Fruit fly (Drosophila melanogaster) whole organism, prepupa: ENCODE results near the gene NimC2.

Experiments used
- Blimp-1 ChIP-seq: fragments of 200-800 bp; sonication (Bioruptor generic); optimal IDR thresholded peaks from 3 replicates; lab custom pipeline; 2017; ENCODE audit warnings: missing biosample characterization, missing genetic modification characterization, mild to moderate bottlenecking, moderate library complexity, missing genetic modification reagents
- CG10631 ChIP-seq: fragments of 200-800 bp; sonication (Bioruptor generic); optimal IDR thresholded peaks from 2 replicates; lab custom pipeline; 2016; ENCODE audit warnings: missing biosample characterization, missing genetic modification characterization
- CG11294 ChIP-seq: fragments of 200-800 bp; sonication (Bioruptor generic); IDR thresholded peaks from 2 replicates; pipeline ENCODE4 v1.3.6; 2022; ENCODE audit warnings: missing biosample characterization, missing genetic modification characterization
- CG11762 ChIP-seq: fragments of 200-800 bp; sonication (Bioruptor generic); optimal IDR thresholded peaks from 3 replicates; lab custom pipeline; 2016; ENCODE audit warnings: missing biosample characterization, missing genetic modification characterization; ENCODE audit not compliant: insufficient read depth
- CG11902 ChIP-seq: fragments of 200-800 bp; sonication (Bioruptor generic); optimal IDR thresholded peaks from 3 replicates; lab custom pipeline; 2016; ENCODE audit warnings: missing biosample characterization, missing genetic modification characterization
- CG15336 ChIP-seq: fragments of 200-800 bp; sonication (Bioruptor generic); IDR thresholded peaks from 2 replicates; pipeline ENCODE4 v1.3.6; 2022; ENCODE audit warnings: missing biosample characterization, missing genetic modification characterization
- CG1621 ChIP-seq: fragments of 200-800 bp; sonication (Bioruptor generic); optimal IDR thresholded peaks from 3 replicates; lab custom pipeline; 2018; ENCODE audit warnings: missing biosample characterization, mild to moderate bottlenecking, missing genetic modification characterization
- CG16779 ChIP-seq: fragments of 200-800 bp; sonication (Bioruptor generic); optimal IDR thresholded peaks from 3 replicates; lab custom pipeline; 2017; ENCODE audit warnings: missing biosample characterization, mild to moderate bottlenecking, missing genetic modification characterization
- CG3032 ChIP-seq: fragments of 200-800 bp; optimal IDR thresholded peaks from 2 replicates; lab custom pipeline; 2019; ENCODE audit warnings: missing biosample characterization, mild to moderate bottlenecking, missing genetic modification characterization, moderate library complexity
- CG31627 ChIP-seq: fragments of 200-800 bp; sonication (Bioruptor generic); optimal IDR thresholded peaks from 3 replicates; lab custom pipeline; 2016; ENCODE audit warnings: missing biosample characterization, missing genetic modification characterization
- CG4318 ChIP-seq: fragments of 200-800 bp; sonication (Bioruptor generic); optimal IDR thresholded peaks from 3 replicates; lab custom pipeline; 2017; ENCODE audit warnings: missing biosample characterization, mild to moderate bottlenecking, missing genetic modification characterization
- CG6163 ChIP-seq: fragments of 200-800 bp; sonication (Bioruptor generic); IDR thresholded peaks from 3 replicates; pipeline ENCODE4 v1.3.6; 2022; ENCODE audit warnings: missing biosample characterization, missing genetic modification characterization
- CG6792 ChIP-seq: fragments of 200-800 bp; sonication (Bioruptor generic); optimal IDR thresholded peaks from 3 replicates; lab custom pipeline; 2016; ENCODE audit warnings: missing biosample characterization, missing genetic modification characterization
- CG6808 ChIP-seq: fragments of 200-800 bp; sonication (Bioruptor generic); optimal IDR thresholded peaks from 3 replicates; lab custom pipeline; 2017; ENCODE audit warnings: missing biosample characterization, missing genetic modification characterization, mild to moderate bottlenecking, moderate library complexity, missing genetic modification reagents
- CG6854 ChIP-seq: fragments of 200-800 bp; sonication (Bioruptor generic); optimal IDR thresholded peaks from 2 replicates; lab custom pipeline; 2017; ENCODE audit warnings: missing biosample characterization, mild to moderate bottlenecking, missing genetic modification characterization
- CG8319 ChIP-seq: fragments of 200-800 bp; sonication (Bioruptor generic); optimal IDR thresholded peaks from 3 replicates; lab custom pipeline; 2016; ENCODE audit warnings: missing biosample characterization, missing genetic modification characterization
- CG8632 ChIP-seq: fragments of 200-800 bp; sonication (Bioruptor generic); optimal IDR thresholded peaks from 3 replicates; lab custom pipeline; 2016; ENCODE audit warnings: missing biosample characterization, missing genetic modification characterization
- CG9139 ChIP-seq: fragments of 200-800 bp; sonication (Bioruptor generic); optimal IDR thresholded peaks from 3 replicates; lab custom pipeline; 2017; ENCODE audit warnings: missing biosample characterization, mild to moderate bottlenecking, missing genetic modification characterization
- Eip75B ChIP-seq: fragments of 200-800 bp; sonication (Bioruptor generic); optimal IDR thresholded peaks from 3 replicates; lab custom pipeline; 2016; ENCODE audit warnings: missing biosample characterization, missing genetic modification characterization
- Ets96B ChIP-seq: fragments of 200-800 bp; optimal IDR thresholded peaks from 2 replicates; lab custom pipeline; 2019; ENCODE audit warnings: missing biosample characterization, mild to moderate bottlenecking, missing genetic modification characterization, moderate library complexity
- Gug ChIP-seq: fragments of 200-800 bp; sonication (Bioruptor generic); IDR thresholded peaks from 2 replicates; pipeline ENCODE4 v1.3.6; 2022; ENCODE audit warnings: missing biosample characterization, missing genetic modification characterization
- Hr38 ChIP-seq: sonication (Bioruptor generic); optimal IDR thresholded peaks from 2 replicates; lab custom pipeline; 2016; ENCODE audit warnings: missing biosample characterization, missing genetic modification characterization
- Hr39 ChIP-seq: fragments of 200-800 bp; sonication (Bioruptor generic); optimal IDR thresholded peaks from 2 replicates; lab custom pipeline; 2016; ENCODE audit warnings: missing biosample characterization, missing genetic modification characterization
- Hr4 ChIP-seq: fragments of 200-800 bp; sonication (Bioruptor generic); optimal IDR thresholded peaks from 3 replicates; lab custom pipeline; 2016; ENCODE audit warnings: missing biosample characterization, missing genetic modification characterization
- Met ChIP-seq: fragments of 200-800 bp; sonication (Bioruptor generic); optimal IDR thresholded peaks from 3 replicates; lab custom pipeline; 2016; ENCODE audit warnings: missing biosample characterization, missing genetic modification characterization
- OdsH ChIP-seq: fragments of 200-800 bp; sonication (Bioruptor generic); optimal IDR thresholded peaks from 3 replicates; lab custom pipeline; 2016; ENCODE audit warnings: missing biosample characterization, missing genetic modification characterization
- Smox ChIP-seq: fragments of 200-800 bp; sonication (Bioruptor generic); optimal IDR thresholded peaks from 3 replicates; lab custom pipeline; 2016; ENCODE audit warnings: missing biosample characterization, missing genetic modification characterization
- Sox102F ChIP-seq: fragments of 200-800 bp; sonication (Bioruptor generic); optimal IDR thresholded peaks from 2 replicates; lab custom pipeline; 2016; ENCODE audit warnings: missing biosample characterization, mild to moderate bottlenecking, missing genetic modification characterization
- Sox14 ChIP-seq: fragments of 200-800 bp; sonication (Bioruptor generic); optimal IDR thresholded peaks from 3 replicates; lab custom pipeline; 2016; ENCODE audit warnings: missing biosample characterization, missing genetic modification characterization
- Sox15 ChIP-seq: fragments of 200-800 bp; sonication (Bioruptor generic); optimal IDR thresholded peaks from 3 replicates; lab custom pipeline; 2016; ENCODE audit warnings: missing biosample characterization, missing genetic modification characterization
- achi ChIP-seq: fragments of 200-800 bp; sonication (Bioruptor generic); optimal IDR thresholded peaks from 3 replicates; lab custom pipeline; 2016; ENCODE audit warnings: missing biosample characterization, missing genetic modification characterization
- acj6 ChIP-seq: fragments of 200-800 bp; sonication (Bioruptor generic); optimal IDR thresholded peaks from 3 replicates; lab custom pipeline; 2016; ENCODE audit warnings: missing biosample characterization, missing genetic modification characterization
- cyc ChIP-seq: fragments of 200-800 bp; sonication (Bioruptor generic); optimal IDR thresholded peaks from 3 replicates; lab custom pipeline; 2016; ENCODE audit warnings: missing biosample characterization, missing genetic modification characterization
- dac ChIP-seq: fragments of 200-800 bp; sonication (Bioruptor generic); optimal IDR thresholded peaks from 2 replicates; lab custom pipeline; 2017; ENCODE audit warnings: missing biosample characterization, mild to moderate bottlenecking, missing genetic modification characterization
- dsx ChIP-seq: fragments of 200-800 bp; optimal IDR thresholded peaks from 3 replicates; lab custom pipeline; 2019; ENCODE audit warnings: missing biosample characterization, mild to moderate bottlenecking, missing genetic modification characterization, moderate library complexity; ENCODE audit not compliant: poor library complexity, severe bottlenecking
- eg ChIP-seq: fragments of 200-800 bp; sonication (Bioruptor generic); IDR thresholded peaks from 3 replicates; pipeline ENCODE4 v1.3.6; 2022; ENCODE audit warnings: missing biosample characterization, missing genetic modification characterization
- esn ChIP-seq: fragments of 200-800 bp; sonication (Bioruptor generic); optimal IDR thresholded peaks from 2 replicates; lab custom pipeline; 2016; ENCODE audit warnings: missing biosample characterization, mild to moderate bottlenecking, missing genetic modification characterization, moderate library complexity
- fd59A ChIP-seq: fragments of 200-800 bp; sonication (Bioruptor generic); optimal IDR thresholded peaks from 2 replicates; lab custom pipeline; 2017; ENCODE audit warnings: missing biosample characterization, mild to moderate bottlenecking, missing genetic modification characterization, missing genetic modification reagents
- fd85E ChIP-seq: fragments of 200-800 bp; sonication (Bioruptor generic); optimal IDR thresholded peaks from 3 replicates; lab custom pipeline; 2016; ENCODE audit warnings: missing biosample characterization, missing genetic modification characterization
- fkh ChIP-seq: fragments of 200-800 bp; sonication (Bioruptor generic); optimal IDR thresholded peaks from 3 replicates; lab custom pipeline; 2017; ENCODE audit warnings: missing biosample characterization, mild to moderate bottlenecking, missing genetic modification characterization, moderate library complexity
- lz ChIP-seq: fragments of 200-800 bp; sonication (Bioruptor generic); optimal IDR thresholded peaks from 3 replicates; lab custom pipeline; 2016; ENCODE audit warnings: missing biosample characterization, missing genetic modification characterization
- net ChIP-seq: fragments of 200-800 bp; sonication (Bioruptor generic); optimal IDR thresholded peaks from 3 replicates; lab custom pipeline; 2016; ENCODE audit warnings: missing biosample characterization, missing genetic modification characterization
- pdm3 ChIP-seq: fragments of 200-800 bp; sonication (Bioruptor generic); optimal IDR thresholded peaks from 3 replicates; lab custom pipeline; 2016; ENCODE audit warnings: missing biosample characterization, missing genetic modification characterization
- salr ChIP-seq, 2 experiments: fragments of 200-800 bp; sonication (Bioruptor generic); optimal IDR thresholded peaks; 3 replicates each; lab custom pipeline; 2016 to 2018; ENCODE audit warnings: missing biosample characterization in 2 of 2, missing genetic modification characterization in 2 of 2, mild to moderate bottlenecking in 1 of 2
- ss ChIP-seq, 2 experiments: fragments of 200-800 bp; sonication (Bioruptor generic); optimal IDR thresholded peaks; 2 replicates in 1 of 2; 3 replicates in 1 of 2; lab custom pipeline; 2017 to 2018; ENCODE audit warnings: mild to moderate bottlenecking in 2 of 2, missing biosample characterization in 2 of 2, missing genetic modification characterization in 2 of 2, moderate library complexity in 1 of 2
- topi ChIP-seq: fragments of 200-800 bp; sonication (Bioruptor generic); optimal IDR thresholded peaks from 3 replicates; lab custom pipeline; 2016; ENCODE audit warnings: missing biosample characterization, missing genetic modification characterization

Gene NimC2

dm6 chr2L:14023136-14024050 is 43.5 kb downstream of the NimC2 start (continued):
- TF ChIP-seq pdm3 (peak; percentile 26), CG15336 (GFP tag; lab: Robert Waterston, UW) (peak; percentile 62), achi (peak; percentile 17), fd85E (no peak), CG4318 (GFP tag; lab: Kevin White, UChicago) (peak; percentile 60)

dm6 chr2L:14024051-14024745 is 44.3 kb downstream of the NimC2 start:
- peak; percentile 77 for TF ChIP-seq CG8632
- TF ChIP-seq CG11294 (GFP tag; lab: Robert Waterston, UW), result peak; percentile 63
- TF ChIP-seq Smox (GFP tag; lab: Kevin White, UChicago), result peak; percentile 79
- peak; percentile 60 for TF ChIP-seq Eip75B
- TF ChIP-seq acj6, result peak; percentile 75
- peak; percentile 75 for TF ChIP-seq OdsH
- TF ChIP-seq lz (GFP tag; lab: Kevin White, UChicago), result peak; percentile 65
- TF ChIP-seq Blimp-1, result peak; percentile 92
- TF ChIP-seq CG3032 (tag; lab: Kevin White, UChicago), result peak; percentile 31
- peak; percentile 79 for TF ChIP-seq Sox102F (GFP tag; lab: Kevin White, UChicago)
- peak; percentile 78 for TF ChIP-seq Met (GFP tag; lab: Kevin White, UChicago)
- TF ChIP-seq Sox15 (GFP tag; lab: Kevin White, UChicago), result no peak
- peak; percentile 57 for TF ChIP-seq Sox14
- TF ChIP-seq cyc (GFP tag; lab: Kevin White, UChicago), result peak; percentile 58
- TF ChIP-seq CG10631 (GFP tag; lab: Kevin White, UChicago), result peak; percentile 86
- TF ChIP-seq Hr39 (GFP tag; lab: Kevin White, UChicago), result peak; percentile 44
- peak; percentile 100 for TF ChIP-seq fkh (GFP tag; lab: Kevin White, UChicago)
- peak; percentile 75 for TF ChIP-seq topi (GFP tag; lab: Kevin White, UChicago)
- peak; percentile 85 for TF ChIP-seq Hr38
- peak; percentile 51 for TF ChIP-seq CG8319 (GFP tag; lab: Kevin White, UChicago)
- TF ChIP-seq CG11762 (GFP tag; lab: Kevin White, UChicago), result peak; percentile 79
- TF ChIP-seq CG31627, result peak; percentile 69
- TF ChIP-seq Hr4 (GFP tag; lab: Kevin White, UChicago), result peak; percentile 20
- peak; percentile 66 for TF ChIP-seq CG9139
- peak; percentile 78 to 85 for TF ChIP-seq ss (GFP tag; optimal IDR thresholded peaks at IDR 0.05; lab: Kevin White, UChicago)
- peak; percentile 59 for TF ChIP-seq dac (GFP tag; lab: Kevin White, UChicago)
- TF ChIP-seq CG6163 (GFP tag; lab: Robert Waterston, UW), result peak; percentile 91
- peak; percentile 81 for TF ChIP-seq CG16779 (tag; lab: Kevin White, UChicago)
- peak; percentile 66 for TF ChIP-seq fd85E
- TF ChIP-seq Gug (GFP tag; lab: Robert Waterston, UW), result peak; percentile 73
- TF ChIP-seq CG11902 (GFP tag; lab: Kevin White, UChicago), result no peak
- peak; percentile 82 for TF ChIP-seq esn (GFP tag; lab: Kevin White, UChicago)
- TF ChIP-seq Ets96B, result peak; percentile 12
- TF ChIP-seq salr (GFP tag; optimal IDR thresholded peaks at IDR 0.05; lab: Kevin White, UChicago), result peak; percentile 64 to 84
- peak; percentile 75 for TF ChIP-seq CG6808 (GFP tag; lab: Kevin White, UChicago)
- peak; percentile 88 for TF ChIP-seq eg (GFP tag; lab: Robert Waterston, UW)
- peak; percentile 75 for TF ChIP-seq CG1621 (tag; lab: Kevin White, UChicago)
- TF ChIP-seq CG6854 (GFP tag; lab: Kevin White, UChicago), result peak; percentile 93
- TF ChIP-seq CG6792 (GFP tag; lab: Kevin White, UChicago), result peak; percentile 81
- TF ChIP-seq dsx, result peak; percentile 61
- TF ChIP-seq CG4318 (GFP tag; lab: Kevin White, UChicago), result no peak
- TF ChIP-seq fd59A (GFP tag; lab: Kevin White, UChicago), result peak; percentile 21
- TF ChIP-seq net (GFP tag; lab: Kevin White, UChicago), result peak; percentile 69
